Fruit fly (Drosophila melanogaster): ENCODE results near the gene CG34112.

DNA sequence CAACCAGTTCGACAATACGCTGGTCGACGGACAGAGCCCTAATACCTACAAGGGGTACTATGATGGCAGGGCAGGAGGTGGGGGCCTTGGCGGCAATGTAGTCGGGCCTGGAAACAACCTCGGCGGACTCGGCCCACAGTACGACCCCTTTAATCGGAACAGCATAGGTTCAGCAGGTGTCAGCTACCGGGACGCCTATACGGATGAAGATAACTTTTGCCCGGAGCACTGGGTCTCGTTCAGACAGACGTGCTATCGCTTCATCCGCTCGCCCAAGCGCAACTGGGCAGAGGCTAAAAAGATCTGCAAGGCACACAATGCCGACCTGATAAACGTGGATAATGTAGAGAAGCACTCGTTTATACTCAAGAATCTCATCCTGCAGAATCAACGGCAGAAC, 11.9 kb downstream of the CG34112 start:
- no peak for TF ChIP-seq CG8478 (optimal IDR thresholded peaks at IDR 0.05)
- no peak for TF ChIP-seq psq (optimal IDR thresholded peaks at IDR 0.05)
